Worm (Caenorhabditis elegans) whole organism, L2 larva: Measurements from ENCODE around the gene pod-1.

Experiments used
- C34F6.9 ChIP-seq: fragments of 150-350 bp; optimal IDR thresholded peaks from 2 replicates; lab custom pipeline; 2014; ENCODE audit warnings: missing biosample characterization, missing genetic modification characterization
- R02D3.7 ChIP-seq: fragments of 150-350 bp; optimal IDR thresholded peaks from 2 replicates; lab custom pipeline; 2014; ENCODE audit warnings: missing biosample characterization, missing genetic modification characterization
- Y55F3AM.14 ChIP-seq: fragments of 200-800 bp; sonication (Bioruptor generic); optimal IDR thresholded peaks from 2 replicates; lab custom pipeline; 2018; ENCODE audit warnings: mild to moderate bottlenecking, missing genetic modification characterization, missing compliant biosample characterization
- ZK546.5 ChIP-seq: sonication (generic microtip); optimal IDR thresholded peaks from 2 replicates; lab custom pipeline; 2017; ENCODE audit warnings: missing biosample characterization, missing genetic modification characterization
- aly-2 ChIP-seq: fragments of 150-350 bp; optimal IDR thresholded peaks from 2 replicates; lab custom pipeline; 2014; ENCODE audit warnings: missing biosample characterization, missing genetic modification characterization
- ama-1 ChIP-seq: fragments of 150-350 bp; optimal IDR thresholded peaks from 2 replicates; lab custom pipeline; 2018; ENCODE audit warnings: inconsistent platforms
- blmp-1 ChIP-seq: sonication (generic microtip); optimal IDR thresholded peaks from 2 replicates; lab custom pipeline; 2017; ENCODE audit warnings: missing genetic modification characterization, mild to moderate bottlenecking, missing compliant biosample characterization, antibody characterized with exemption, moderate library complexity; ENCODE audit not compliant: insufficient read depth
- ceh-16 ChIP-seq: fragments of 150-350 bp; optimal IDR thresholded peaks from 2 replicates; lab custom pipeline; 2014; ENCODE audit warnings: missing biosample characterization, missing genetic modification characterization
- ceh-82 ChIP-seq: fragments of 150-350 bp; optimal IDR thresholded peaks from 2 replicates; lab custom pipeline; 2014; ENCODE audit warnings: missing biosample characterization, missing genetic modification characterization
- crh-2 ChIP-seq: sonication (generic microtip); optimal IDR thresholded peaks from 2 replicates; lab custom pipeline; 2017; ENCODE audit warnings: missing biosample characterization, missing genetic modification characterization
- dmd-4 ChIP-seq: sonication (generic microtip); optimal IDR thresholded peaks from 2 replicates; lab custom pipeline; 2017; ENCODE audit warnings: missing biosample characterization, missing genetic modification characterization
- egl-27 ChIP-seq: sonication (generic microtip); optimal IDR thresholded peaks from 3 replicates; lab custom pipeline; 2017; ENCODE audit warnings: missing biosample characterization, missing genetic modification reagents, missing genetic modification characterization
- elt-1 ChIP-seq: fragments of 150-350 bp; optimal IDR thresholded peaks from 2 replicates; lab custom pipeline; 2014; ENCODE audit warnings: missing biosample characterization, missing genetic modification characterization
- fos-1 ChIP-seq: fragments of 150-350 bp; optimal IDR thresholded peaks from 2 replicates; lab custom pipeline; 2014; ENCODE audit warnings: missing biosample characterization, missing genetic modification characterization
- gmeb-1 ChIP-seq: fragments of 150-350 bp; optimal IDR thresholded peaks from 2 replicates; lab custom pipeline; 2014; ENCODE audit warnings: missing biosample characterization, missing genetic modification characterization
- lin-11 ChIP-seq: fragments of 150-350 bp; sonication (generic microtip); optimal IDR thresholded peaks from 2 replicates; lab custom pipeline; 2014; ENCODE audit warnings: missing biosample characterization, missing genetic modification characterization, inconsistent platforms, mixed read lengths
- lin-13 ChIP-seq: fragments of 150-350 bp; optimal IDR thresholded peaks from 2 replicates; lab custom pipeline; 2014; ENCODE audit warnings: missing biosample characterization, missing genetic modification reagents, missing genetic modification characterization
- lin-39 ChIP-seq: fragments of 150-350 bp; optimal IDR thresholded peaks from 2 replicates; lab custom pipeline; 2014; ENCODE audit warnings: missing biosample characterization, missing genetic modification reagents, missing genetic modification characterization
- mab-5 ChIP-seq: fragments of 150-350 bp; optimal IDR thresholded peaks from 2 replicates; lab custom pipeline; 2014; ENCODE audit warnings: missing biosample characterization, missing genetic modification characterization
- nhr-10 ChIP-seq: sonication (generic microtip); optimal IDR thresholded peaks from 2 replicates; lab custom pipeline; 2017; ENCODE audit warnings: missing biosample characterization, missing genetic modification characterization
- nhr-12 ChIP-seq: fragments of 150-350 bp; optimal IDR thresholded peaks from 2 replicates; lab custom pipeline; 2014; ENCODE audit warnings: missing biosample characterization, missing genetic modification characterization
- nhr-129 ChIP-seq: fragments of 150-350 bp; optimal IDR thresholded peaks from 2 replicates; lab custom pipeline; 2014; ENCODE audit warnings: missing biosample characterization, missing genetic modification characterization
- nhr-21 ChIP-seq: fragments of 150-350 bp; optimal IDR thresholded peaks from 2 replicates; lab custom pipeline; 2014; ENCODE audit warnings: missing biosample characterization, missing genetic modification characterization
- nhr-237 ChIP-seq: fragments of 150-350 bp; optimal IDR thresholded peaks from 2 replicates; lab custom pipeline; 2014; ENCODE audit warnings: missing biosample characterization, missing genetic modification characterization
- nhr-25 ChIP-seq: fragments of 150-350 bp; sonication (generic microtip); optimal IDR thresholded peaks from 3 replicates; lab custom pipeline; 2014; ENCODE audit warnings: missing biosample characterization, missing genetic modification characterization
- nhr-6 ChIP-seq: fragments of 150-350 bp; optimal IDR thresholded peaks from 2 replicates; lab custom pipeline; 2014; ENCODE audit warnings: missing biosample characterization, missing genetic modification characterization
- peb-1 ChIP-seq: fragments of 150-350 bp; optimal IDR thresholded peaks from 2 replicates; lab custom pipeline; 2014; ENCODE audit warnings: missing biosample characterization, missing genetic modification characterization
- sem-4 ChIP-seq: fragments of 150-350 bp; optimal IDR thresholded peaks from 2 replicates; lab custom pipeline; 2014; ENCODE audit warnings: missing biosample characterization, missing genetic modification reagents, missing genetic modification characterization
- sma-3 ChIP-seq: sonication (generic microtip); optimal IDR thresholded peaks from 2 replicates; lab custom pipeline; 2016; ENCODE audit warnings: missing genetic modification reagents, missing genetic modification characterization, missing compliant biosample characterization
- sma-9 ChIP-seq, 2 experiments: fragments of 150-350 bp in 1 of 2; sonication (generic microtip) in 1 of 2; optimal IDR thresholded peaks; 2 replicates each; lab custom pipeline; 2014 to 2016; ENCODE audit warnings: missing genetic modification characterization in 2 of 2, mild to moderate bottlenecking in 1 of 2, missing biosample characterization in 1 of 2, missing compliant biosample characterization in 1 of 2, missing genetic modification reagents in 1 of 2, moderate library complexity in 1 of 2
- snpc-4 ChIP-seq: fragments of 150-350 bp; optimal IDR thresholded peaks from 2 replicates; lab custom pipeline; 2014; ENCODE audit warnings: missing biosample characterization, missing genetic modification characterization
- unc-55 ChIP-seq: fragments of 150-350 bp; sonication (generic microtip); optimal IDR thresholded peaks from 3 replicates; lab custom pipeline; 2014; ENCODE audit warnings: missing biosample characterization, missing genetic modification reagents, missing genetic modification characterization
- ztf-11 ChIP-seq: sonication (generic microtip); optimal IDR thresholded peaks from 2 replicates; lab custom pipeline; 2017; ENCODE audit warnings: missing biosample characterization, missing genetic modification characterization
- ztf-4 ChIP-seq: fragments of 150-350 bp; optimal IDR thresholded peaks from 2 replicates; lab custom pipeline; 2014; ENCODE audit warnings: missing biosample characterization, missing genetic modification characterization

Gene pod-1

ce11 chrIII:13514470-13514869 is 9.5 kb downstream of the pod-1 start, which contains the start of gene mlh-1:
Gene mlh-1 (minus strand): TSS chrIII:13514570.
- TF ChIP-seq fos-1: no peak
- TF ChIP-seq sma-3 (GFP tag; lab: Kevin White, UChicago): no peak
- no peak for TF ChIP-seq peb-1 (tag; lab: Kevin White, UChicago)
- no peak for TF ChIP-seq Y55F3AM.14
- TF ChIP-seq ama-1 (lab: Kevin White, UChicago): no peak
- no peak for TF ChIP-seq ceh-82
- no peak for TF ChIP-seq nhr-25 (tag; lab: Kevin White, UChicago)
- TF ChIP-seq ceh-16 (tag; lab: Kevin White, UChicago): no peak
- no peak for TF ChIP-seq blmp-1 (tag; lab: Kevin White, UChicago)
- TF ChIP-seq lin-11 (tag; lab: Kevin White, UChicago): no peak
- TF ChIP-seq nhr-237 (tag; lab: Kevin White, UChicago): no peak
- no peak for TF ChIP-seq nhr-12 (tag; lab: Kevin White, UChicago)
- TF ChIP-seq crh-2: no peak
- no peak for TF ChIP-seq aly-2 (tag; lab: Kevin White, UChicago)
- TF ChIP-seq C34F6.9 (tag; lab: Kevin White, UChicago): no peak
- TF ChIP-seq R02D3.7: no peak
- no peak for TF ChIP-seq elt-1 (tag; lab: Kevin White, UChicago)
- no peak for TF ChIP-seq ztf-4 (tag; lab: Kevin White, UChicago)

ce11 chrIII:13510753-13511152 is 13.2 kb downstream of the pod-1 start:
- TF ChIP-seq sma-9 (GFP tag; optimal IDR thresholded peaks at IDR 0.05; lab: Kevin White, UChicago) (no peak), sma-9 (tag; optimal IDR thresholded peaks at IDR 0.05; lab: Kevin White, UChicago) (no peak), ztf-11 (tag; lab: Kevin White, UChicago) (no peak), lin-13 (GFP tag; lab: Kevin White, UChicago) (no peak), lin-11 (tag; lab: Kevin White, UChicago) (no peak), mab-5 (tag; lab: Kevin White, UChicago) (no peak), lin-39 (tag; lab: Kevin White, UChicago) (no peak)

ce11 chrIII:13505718-13506117 is 18.2 kb downstream of the pod-1 start, which contains the start of gene T28A8.3:
Gene T28A8.3 (plus strand): TSS chrIII:13506018.
- TF ChIP-seq mab-5 (tag; lab: Kevin White, UChicago) (no peak), gmeb-1 (no peak), ceh-82 (no peak), C34F6.9 (tag; lab: Kevin White, UChicago) (no peak), dmd-4 (tag; lab: Kevin White, UChicago) (no peak), nhr-237 (tag; lab: Kevin White, UChicago) (no peak), R02D3.7 (no peak), nhr-6 (tag; lab: Kevin White, UChicago) (no peak), nhr-25 (tag; lab: Kevin White, UChicago) (no peak), nhr-129 (no peak), egl-27 (tag; lab: Kevin White, UChicago) (no peak), ceh-16 (tag; lab: Kevin White, UChicago) (no peak)

DNA sequence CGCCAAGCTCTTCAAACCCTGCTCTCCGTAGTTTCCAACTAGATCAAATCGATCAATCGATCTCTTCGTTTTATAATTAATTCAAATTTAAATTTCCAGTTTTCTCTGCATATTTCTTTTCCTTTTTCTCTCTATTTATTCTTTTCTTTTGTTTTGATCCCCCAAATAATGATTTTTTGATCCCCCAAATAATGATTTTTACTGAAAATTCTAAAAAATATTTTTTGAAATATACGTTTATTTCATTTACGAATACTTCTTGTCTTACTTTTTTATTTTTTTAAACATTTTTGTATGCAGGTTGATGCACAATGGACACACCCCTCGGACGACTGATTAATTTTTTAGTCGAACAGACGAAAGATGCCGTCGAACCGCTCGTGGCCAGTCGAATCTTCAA is 20.5 kb downstream of the pod-1 start, which contains the start of gene T28A8.4:
Gene T28A8.4 (plus strand): TSS at position 301 of the 400 bp plus-strand sequence.
- TF ChIP-seq nhr-10 (tag; lab: Kevin White, UChicago) (no peak), ama-1 (lab: Kevin White, UChicago) (no peak), snpc-4 (tag; lab: Kevin White, UChicago) (no peak), nhr-12 (tag; lab: Kevin White, UChicago) (no peak), elt-1 (tag; lab: Kevin White, UChicago) (no peak), lin-13 (GFP tag; lab: Kevin White, UChicago) (no peak), lin-39 (tag; lab: Kevin White, UChicago) (no peak)

- no peak for TF ChIP-seq nhr-21 (tag; lab: Kevin White, UChicago)
- TF ChIP-seq unc-55: no peak
- TF ChIP-seq sem-4: no peak
- TF ChIP-seq ZK546.5 (tag; lab: Kevin White, UChicago): no peak
- TF ChIP-seq C34F6.9 (tag; lab: Kevin White, UChicago): no peak
- TF ChIP-seq ztf-4 (tag; lab: Kevin White, UChicago): no peak
- no peak for TF ChIP-seq snpc-4 (tag; lab: Kevin White, UChicago)
- TF ChIP-seq ztf-11 (tag; lab: Kevin White, UChicago): no peak
- TF ChIP-seq, all 48 proteins: peak for 0
Measured at ce11 chrIII:13502513-13502912, 21.4 kb downstream of the pod-1 start, which contains the start of gene T28A8.8. Gene T28A8.8 (plus strand): TSS chrIII:13502813.
